Worm (Caenorhabditis elegans) whole organism, L3 larva: ENCODE measurements around the gene vha-3.

Experiments
- lin-15B ChIP-seq: fragments of 150-350 bp; optimal IDR thresholded peaks from 2 replicates; lab custom pipeline; 2014; ENCODE audit warnings: missing biosample characterization, missing genetic modification characterization
- mdl-1 ChIP-seq: fragments of 150-350 bp; optimal IDR thresholded peaks from 2 replicates; lab custom pipeline; 2014; ENCODE audit warnings: missing biosample characterization, missing genetic modification characterization

ce11 chrIV:2300186-2300585, 15.6 kb downstream of the vha-3 start, which contains the start of gene lin-1:
- TF ChIP-seq lin-15B (tag; lab: Kevin White, UChicago) = no peak
- TF ChIP-seq mdl-1 (tag; lab: Kevin White, UChicago) = no peak
